Fruit fly (Drosophila melanogaster) whole organism, adult: Measurements from ENCODE around the gene flr.

Experiments
- CG11617 ChIP-seq: fragments of 200-800 bp; sonication (Bioruptor generic); optimal IDR thresholded peaks from 2 replicates; lab custom pipeline; 2017; ENCODE audit warnings: mild to moderate bottlenecking, missing biosample characterization, missing genetic modification reagents, missing genetic modification characterization
- CG12768 ChIP-seq: fragments of 200-800 bp; sonication (Bioruptor generic); optimal IDR thresholded peaks from 2 replicates; lab custom pipeline; 2017; ENCODE audit warnings: missing biosample characterization, missing genetic modification characterization, mild to moderate bottlenecking, moderate library complexity, missing genetic modification reagents
- CG14711 ChIP-seq: fragments of 200-800 bp; sonication (Bioruptor generic); optimal IDR thresholded peaks from 2 replicates; lab custom pipeline; 2018; ENCODE audit warnings: missing biosample characterization, mild to moderate bottlenecking, missing genetic modification characterization, moderate library complexity
- CG1620 ChIP-seq: fragments of 200-800 bp; sonication (Bioruptor generic); optimal IDR thresholded peaks from 2 replicates; lab custom pipeline; 2016; ENCODE audit warnings: missing biosample characterization, missing genetic modification characterization
- CG33017 ChIP-seq: fragments of 200-800 bp; sonication (Bioruptor generic); optimal IDR thresholded peaks from 2 replicates; lab custom pipeline; 2018; ENCODE audit warnings: missing biosample characterization, mild to moderate bottlenecking, missing genetic modification characterization, moderate library complexity
- CG5204 ChIP-seq: fragments of 200-800 bp; sonication (Bioruptor generic); optimal IDR thresholded peaks from 2 replicates; lab custom pipeline; 2016; ENCODE audit warnings: missing biosample characterization, missing genetic modification characterization
- CG7045 ChIP-seq: fragments of 200-800 bp; sonication (Bioruptor generic); optimal IDR thresholded peaks from 2 replicates; lab custom pipeline; 2017; ENCODE audit warnings: missing biosample characterization, mild to moderate bottlenecking, missing genetic modification characterization
- CG7101 ChIP-seq: fragments of 200-800 bp; sonication (Bioruptor generic); optimal IDR thresholded peaks from 2 replicates; lab custom pipeline; 2018; ENCODE audit warnings: missing biosample characterization, mild to moderate bottlenecking, missing genetic modification characterization, moderate library complexity
- Clk ChIP-seq: fragments of 200-800 bp; sonication (Bioruptor generic); optimal IDR thresholded peaks from 2 replicates; lab custom pipeline; 2017; ENCODE audit warnings: missing biosample characterization, missing genetic modification characterization
- Crg-1 ChIP-seq: fragments of 200-800 bp; sonication (Bioruptor generic); optimal IDR thresholded peaks from 2 replicates; lab custom pipeline; 2016; ENCODE audit warnings: missing biosample characterization, missing genetic modification characterization
- Hr96 ChIP-seq: fragments of 200-800 bp; sonication (Bioruptor generic); optimal IDR thresholded peaks from 2 replicates; lab custom pipeline; 2016; ENCODE audit warnings: missing biosample characterization, missing genetic modification characterization
- Mnt ChIP-seq: fragments of 200-800 bp; sonication (Bioruptor generic); optimal IDR thresholded peaks from 2 replicates; lab custom pipeline; 2016; ENCODE audit warnings: missing biosample characterization, mild to moderate bottlenecking, missing genetic modification characterization
- bab1 ChIP-seq: fragments of 200-800 bp; sonication (Bioruptor generic); optimal IDR thresholded peaks from 3 replicates; lab custom pipeline; 2019; ENCODE audit warnings: missing biosample characterization, mild to moderate bottlenecking, missing genetic modification characterization, moderate library complexity
- cic ChIP-seq: fragments of 200-800 bp; sonication (Bioruptor generic); optimal IDR thresholded peaks from 2 replicates; lab custom pipeline; 2017; ENCODE audit warnings: missing biosample characterization, mild to moderate bottlenecking, missing genetic modification characterization, moderate library complexity
- ovo ChIP-seq: fragments of 200-800 bp; sonication (Bioruptor generic); optimal IDR thresholded peaks from 2 replicates; lab custom pipeline; 2016; ENCODE audit warnings: missing biosample characterization, missing genetic modification characterization
- pad ChIP-seq: fragments of 200-800 bp; sonication (Bioruptor generic); optimal IDR thresholded peaks from 3 replicates; lab custom pipeline; 2017; ENCODE audit warnings: missing biosample characterization, missing genetic modification characterization, mild to moderate bottlenecking, moderate library complexity, missing genetic modification reagents
- tj ChIP-seq: fragments of 200-800 bp; sonication (Bioruptor generic); optimal IDR thresholded peaks from 3 replicates; lab custom pipeline; 2017; ENCODE audit warnings: missing biosample characterization, mild to moderate bottlenecking, missing genetic modification characterization, moderate library complexity
- toe ChIP-seq: fragments of 200-800 bp; sonication (Bioruptor generic); optimal IDR thresholded peaks from 2 replicates; lab custom pipeline; 2016; ENCODE audit warnings: missing biosample characterization, missing genetic modification characterization

flr gene

DNA sequence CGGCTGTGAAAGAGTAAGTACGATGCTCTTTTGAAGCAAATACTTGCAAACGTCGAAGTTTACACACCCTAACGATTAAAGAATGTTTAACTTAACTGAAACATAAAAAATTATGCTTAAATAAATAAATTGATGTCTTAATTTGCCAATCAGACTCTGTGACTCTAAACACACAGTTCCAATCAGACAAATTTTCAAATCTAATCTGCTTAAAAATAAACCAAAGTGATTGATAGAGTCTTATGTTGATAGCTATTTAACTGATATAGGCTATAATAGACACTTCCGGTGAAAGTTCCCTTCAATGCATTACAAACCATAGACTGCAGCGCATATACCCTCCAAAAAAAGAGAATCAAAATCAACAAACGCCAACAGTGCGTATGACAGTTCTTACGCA is 38.9 kb downstream of the flr start:
- TF ChIP-seq pad (GFP tag; lab: Kevin White, UChicago) (no peak), Hr96 (no peak), Clk (no peak), CG1620 (GFP tag; lab: Kevin White, UChicago) (no peak), CG7101 (tag; lab: Kevin White, UChicago) (no peak), CG33017 (tag; lab: Kevin White, UChicago) (no peak), CG14711 (tag; lab: Kevin White, UChicago) (no peak), Mnt (GFP tag; lab: Kevin White, UChicago) (no peak), CG11617 (no peak), toe (no peak), Crg-1 (GFP tag; lab: Kevin White, UChicago) (no peak), CG12768 (GFP tag; lab: Kevin White, UChicago) (no peak), bab1 (no peak)

- TF ChIP-seq CG7045 (GFP tag; lab: Kevin White, UChicago), result no peak
- no peak for TF ChIP-seq pad (GFP tag; lab: Kevin White, UChicago)
- no peak for TF ChIP-seq Crg-1 (GFP tag; lab: Kevin White, UChicago)
- TF ChIP-seq ovo (GFP tag; lab: Kevin White, UChicago), result no peak
- no peak for TF ChIP-seq Mnt (GFP tag; lab: Kevin White, UChicago)
- no peak for TF ChIP-seq CG1620 (GFP tag; lab: Kevin White, UChicago)
- no peak for TF ChIP-seq toe
- no peak for TF ChIP-seq CG14711 (tag; lab: Kevin White, UChicago)
- TF ChIP-seq CG11617, result no peak
- no peak for TF ChIP-seq Hr96
- TF ChIP-seq tj (GFP tag; lab: Kevin White, UChicago), result no peak
- no peak for TF ChIP-seq CG12768 (GFP tag; lab: Kevin White, UChicago)
Measured at dm6 chr3L:13452281-13452680, 39.6 kb downstream of the flr start.

DNA sequence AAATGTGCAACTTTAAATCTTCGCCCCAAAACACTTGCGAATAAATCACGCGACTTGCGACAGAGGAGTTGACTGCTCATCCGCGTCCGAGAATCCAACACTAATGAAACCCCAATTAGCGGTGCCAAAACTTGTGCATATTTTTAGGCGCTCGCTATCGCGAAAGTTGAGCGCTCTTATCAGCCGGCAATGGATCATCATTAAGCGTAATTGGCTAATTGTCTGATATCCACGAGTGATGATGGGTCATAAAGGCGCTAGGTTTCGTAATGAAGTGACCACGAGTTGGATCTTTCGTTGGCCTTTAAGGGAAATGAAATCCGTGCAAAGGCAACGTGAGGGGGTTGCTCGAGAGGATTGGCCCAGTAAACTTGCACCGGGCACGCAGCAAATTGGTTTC is 42.1 kb downstream of the flr start:
- no peak for TF ChIP-seq bab1
- peak; percentile 5 for TF ChIP-seq CG7045 (GFP tag; lab: Kevin White, UChicago)
- TF ChIP-seq CG7101 (tag; lab: Kevin White, UChicago), result no peak
- TF ChIP-seq CG1620 (GFP tag; lab: Kevin White, UChicago), result no peak
- peak; percentile 0 for TF ChIP-seq CG33017 (tag; lab: Kevin White, UChicago)

- no peak for TF ChIP-seq CG5204
- TF ChIP-seq cic (GFP tag; lab: Kevin White, UChicago), result peak; percentile 90
Measured at dm6 chr3L:13457133-13457532, 44.5 kb downstream of the flr start, which contains the start of gene CG10116. Gene CG10116, minus strand, starts transcription at chr3L:13457238.
